Fruit fly (Drosophila melanogaster): ENCODE data around the gene CG13843.
A peak's percentile ranks its signal among the peaks of the same experiment; 100 is the strongest.

DNA sequence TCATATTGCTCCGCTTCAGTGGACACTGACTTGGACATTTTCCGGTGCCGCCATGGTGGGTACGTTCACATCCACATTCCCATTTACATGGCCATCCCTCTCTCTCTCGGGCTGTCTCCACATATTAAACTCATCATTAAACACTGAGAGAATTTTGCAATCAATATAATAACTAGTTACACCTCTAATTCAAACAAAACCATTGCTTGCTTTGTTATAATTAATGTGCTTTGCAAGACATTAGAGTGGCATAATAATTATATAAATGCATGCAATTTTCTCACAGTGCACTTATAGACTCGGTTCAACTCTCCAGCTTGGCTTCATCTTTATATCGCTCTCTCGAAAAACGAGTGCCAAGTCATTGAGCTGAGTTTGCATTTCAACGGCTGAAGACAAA is 15.5 kb downstream of the CG13843 start:
- peak; percentile 89 for TF ChIP-seq OdsH (GFP tag; optimal IDR thresholded peaks at IDR 0.05)
- TF ChIP-seq Gug (GFP tag; IDR thresholded peaks at IDR 0.05) = peak; percentile 90

All from whole organism, prepupa.